In the genomic region with DNA sequence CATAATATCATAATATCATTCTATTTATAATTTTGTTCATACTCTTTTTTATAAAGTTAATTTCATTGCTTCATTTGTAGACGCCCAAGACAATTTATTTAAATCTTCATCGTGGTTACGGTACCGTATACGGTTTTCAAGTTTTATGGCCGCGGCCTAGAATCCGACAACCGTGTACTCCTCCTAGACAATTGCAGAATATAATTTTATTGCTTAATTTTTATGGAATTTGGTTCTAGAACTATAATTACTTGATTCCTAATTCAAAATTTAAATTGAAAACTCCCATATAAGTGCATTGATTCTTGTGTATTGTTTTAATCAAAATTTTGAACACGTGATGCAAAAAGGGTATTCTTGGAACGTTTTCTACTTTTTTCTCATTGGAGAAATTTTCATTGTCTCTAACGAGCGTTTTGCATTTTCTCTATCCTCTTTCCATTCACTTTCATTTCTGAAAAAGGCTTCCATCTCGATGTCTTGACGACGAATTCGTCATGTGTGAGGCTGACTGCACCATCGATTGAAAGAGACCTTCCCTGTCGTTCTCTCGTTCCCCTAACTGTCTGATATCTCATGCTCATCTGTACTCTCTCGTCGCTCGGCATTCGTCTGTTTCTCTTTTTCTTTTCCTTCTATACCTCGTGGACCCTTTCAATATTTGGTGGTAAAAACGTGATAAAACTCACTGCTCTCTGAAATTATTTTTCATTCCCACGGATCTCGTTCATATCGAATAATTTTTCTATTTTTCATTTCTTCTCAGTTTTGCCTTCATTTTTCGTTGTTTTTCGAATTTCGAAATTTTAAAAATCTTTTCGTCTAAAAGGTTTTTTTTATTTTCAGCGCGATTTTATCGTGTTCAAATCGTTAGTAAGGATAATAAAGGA, we compare ENCODE assay signal across 8 worm cellular contexts.
TF ChIP-seq lines count a peak whose summit lies in the region.

A gene (plus strand): TSS at position 840 of the 890 bp plus-strand sequence.

TF ChIP-seq in whole organism, L1 larva, 84 proteins besides CTCF, POLR2A, EP300 and RAD21 (continues in another document):
- TF ChIP-seq C34B4.2 (tag; optimal IDR thresholded peaks at IDR 0.05; lab: Kevin White, UChicago) (no peak), swsn-7 (tag; optimal IDR thresholded peaks at IDR 0.05; lab: Kevin White, UChicago) (peak; percentile 26), jun-1 (tag; optimal IDR thresholded peaks at IDR 0.05; lab: Kevin White, UChicago) (no peak), snu-23 (GFP tag; optimal IDR thresholded peaks at IDR 0.05; lab: Kevin White, UChicago) (no peak), C04F5.9 (tag; optimal IDR thresholded peaks at IDR 0.05; lab: Kevin White, UChicago) (no peak), C16A3.4 (tag; optimal IDR thresholded peaks at IDR 0.05; lab: Kevin White, UChicago) (no peak), nhr-12 (tag; optimal IDR thresholded peaks at IDR 0.05; lab: Kevin White, UChicago) (no peak), ceh-82 (tag; optimal IDR thresholded peaks at IDR 0.05; lab: Kevin White, UChicago) (no peak), ceh-90 (tag; optimal IDR thresholded peaks at IDR 0.05; lab: Kevin White, UChicago) (peak; percentile 76), unc-98 (GFP tag; IDR thresholded peaks at IDR 0.05; lab: Robert Waterston, UW) (no peak)

TF ChIP-seq in whole organism, L2 larva, 48 proteins besides CTCF, POLR2A, EP300 and RAD21 (continues in another document):
- no peak for TF ChIP-seq F13H6.1 (tag; optimal IDR thresholded peaks at IDR 0.05; lab: Kevin White, UChicago)
- TF ChIP-seq ceh-82 (tag; optimal IDR thresholded peaks at IDR 0.05; lab: Kevin White, UChicago) = no peak
- TF ChIP-seq nhr-23 (tag; optimal IDR thresholded peaks at IDR 0.05; lab: Kevin White, UChicago) = no peak
- TF ChIP-seq nhr-129 (tag; optimal IDR thresholded peaks at IDR 0.05; lab: Kevin White, UChicago) = peak; percentile 62
- no peak for TF ChIP-seq skn-1 (tag; optimal IDR thresholded peaks at IDR 0.05; lab: Kevin White, UChicago)
- no peak for TF ChIP-seq mbf-1 (tag; optimal IDR thresholded peaks at IDR 0.05; lab: Kevin White, UChicago)
- peak; percentile 3 for TF ChIP-seq fos-1 (tag; optimal IDR thresholded peaks at IDR 0.05; lab: Kevin White, UChicago)
- TF ChIP-seq sma-3 (GFP tag; optimal IDR thresholded peaks at IDR 0.05; lab: Kevin White, UChicago) = no peak
- TF ChIP-seq lin-39 (tag; optimal IDR thresholded peaks at IDR 0.05; lab: Kevin White, UChicago) = no peak
- no peak for TF ChIP-seq nhr-10 (tag; optimal IDR thresholded peaks at IDR 0.05; lab: Kevin White, UChicago)
- no peak for TF ChIP-seq elt-1 (tag; optimal IDR thresholded peaks at IDR 0.05; lab: Kevin White, UChicago)

TF ChIP-seq in whole organism, L3 larva, 47 proteins besides CTCF, POLR2A, EP300 and RAD21 (continues in another document):
- peak; percentile 21 for TF ChIP-seq elt-2 (tag; optimal IDR thresholded peaks at IDR 0.05; lab: Kevin White, UChicago)
- TF ChIP-seq sea-2 (GFP tag; optimal IDR thresholded peaks at IDR 0.05; lab: Kevin White, UChicago) = no peak
- TF ChIP-seq pha-4 (tag; optimal IDR thresholded peaks at IDR 0.05; lab: Kevin White, UChicago) = peak; percentile 3
- peak; percentile 1 for TF ChIP-seq lin-15B (tag; optimal IDR thresholded peaks at IDR 0.05; lab: Kevin White, UChicago)
- TF ChIP-seq nhr-43 (tag; optimal IDR thresholded peaks at IDR 0.05; lab: Kevin White, UChicago; ENCODE audit: poor library complexity, severe bottlenecking) = peak; percentile 15
- peak; percentile 49 for TF ChIP-seq nfya-1 (tag; optimal IDR thresholded peaks at IDR 0.05; lab: Kevin White, UChicago; ENCODE audit: insufficient read depth)
- no peak for TF ChIP-seq lin-39 (tag; optimal IDR thresholded peaks at IDR 0.05; lab: Kevin White, UChicago)
- TF ChIP-seq nhr-77 (tag; optimal IDR thresholded peaks at IDR 0.05; lab: Kevin White, UChicago) = no peak
- TF ChIP-seq ceh-9 (tag; optimal IDR thresholded peaks at IDR 0.05; lab: Kevin White, UChicago) = no peak
- peak; percentile 76 for TF ChIP-seq ceh-28 (tag; optimal IDR thresholded peaks at IDR 0.05; lab: Kevin White, UChicago)

TF ChIP-seq in whole organism, L4 larva, 104 proteins besides CTCF, POLR2A, EP300 and RAD21 (continues in another document):
- no peak for TF ChIP-seq sdz-12 (GFP tag; optimal IDR thresholded peaks at IDR 0.05; lab: Kevin White, UChicago)
- TF ChIP-seq T26A8.4 (GFP tag; IDR thresholded peaks at IDR 0.05; lab: Robert Waterston, UW) = no peak
- TF ChIP-seq F44E2.7 (GFP tag; IDR thresholded peaks at IDR 0.05; lab: Robert Waterston, UW) = no peak
- no peak for TF ChIP-seq nhr-76 (tag; optimal IDR thresholded peaks at IDR 0.05; lab: Kevin White, UChicago)
- TF ChIP-seq lsy-2 (tag; optimal IDR thresholded peaks at IDR 0.05; lab: Kevin White, UChicago) = peak in 1 of 2 experiments; percentile 36
- no peak for TF ChIP-seq nhr-11 (tag; optimal IDR thresholded peaks at IDR 0.05; lab: Kevin White, UChicago)
- peak; percentile 95 for TF ChIP-seq hlh-30 (tag; optimal IDR thresholded peaks at IDR 0.05; lab: Kevin White, UChicago; ENCODE audit: insufficient read depth)
- no peak for TF ChIP-seq T20F7.1 (GFP tag; optimal IDR thresholded peaks at IDR 0.05; lab: Kevin White, UChicago)
- TF ChIP-seq F37D6.2 (tag; optimal IDR thresholded peaks at IDR 0.05; lab: Kevin White, UChicago) = no peak
- no peak for TF ChIP-seq jun-1 (tag; optimal IDR thresholded peaks at IDR 0.05; lab: Kevin White, UChicago)
- TF ChIP-seq ceh-82 (tag; optimal IDR thresholded peaks at IDR 0.05; lab: Kevin White, UChicago) = no peak

TF ChIP-seq in whole organism, late embryonic, 69 proteins besides CTCF, POLR2A, EP300 and RAD21 (continues in another document):
- no peak for TF ChIP-seq elt-2 (tag; optimal IDR thresholded peaks at IDR 0.05; lab: Kevin White, UChicago)
- TF ChIP-seq hlh-8 (tag; optimal IDR thresholded peaks at IDR 0.05; lab: Kevin White, UChicago) = no peak
- no peak for TF ChIP-seq fkh-10 (GFP tag; optimal IDR thresholded peaks at IDR 0.05; lab: Kevin White, UChicago)
- peak; percentile 41 for TF ChIP-seq tbx-7 (tag; optimal IDR thresholded peaks at IDR 0.05; lab: Kevin White, UChicago)
- peak; percentile 88 for TF ChIP-seq hlh-30 (tag; optimal IDR thresholded peaks at IDR 0.05; lab: Kevin White, UChicago; ENCODE audit: insufficient read depth)
- peak; percentile 21 for TF ChIP-seq zip-5 (tag; optimal IDR thresholded peaks at IDR 0.05; lab: Kevin White, UChicago)
- TF ChIP-seq ets-4 (tag; optimal IDR thresholded peaks at IDR 0.05; lab: Kevin White, UChicago) = peak; percentile 3
- peak; percentile 50 for TF ChIP-seq ceh-31 (tag; optimal IDR thresholded peaks at IDR 0.05; lab: Kevin White, UChicago)
- peak; percentile 35 for TF ChIP-seq ceh-2 (tag; optimal IDR thresholded peaks at IDR 0.05; lab: Kevin White, UChicago)
- TF ChIP-seq ceh-22 (tag; optimal IDR thresholded peaks at IDR 0.05; lab: Kevin White, UChicago) = no peak
- no peak for TF ChIP-seq unc-42 (tag; optimal IDR thresholded peaks at IDR 0.05; lab: Kevin White, UChicago)

TF ChIP-seq in whole organism, midembryonic, 9 proteins besides CTCF, POLR2A, EP300 and RAD21:
- TF ChIP-seq T22C8.4 (GFP tag; IDR thresholded peaks at IDR 0.05; lab: Robert Waterston, UW) (peak; percentile 73), cog-1 (tag; optimal IDR thresholded peaks at IDR 0.05; lab: Kevin White, UChicago) (no peak), tab-1 (GFP tag; IDR thresholded peaks at IDR 0.05; lab: Robert Waterston, UW) (no peak), ztf-23 (GFP tag; IDR thresholded peaks at IDR 0.05; lab: Robert Waterston, UW) (no peak)

TF ChIP-seq in whole organism, mixed stage, embryonic, 35 proteins besides CTCF, POLR2A, EP300 and RAD21:
- TF ChIP-seq blmp-1 (tag; optimal IDR thresholded peaks at IDR 0.05; lab: Kevin White, UChicago) = no peak
- peak; percentile 8 for TF ChIP-seq unc-120 (tag; optimal IDR thresholded peaks at IDR 0.05; lab: Kevin White, UChicago; ENCODE audit: poor library complexity, severe bottlenecking)
- peak; percentile 61 for TF ChIP-seq lsy-2 (tag; optimal IDR thresholded peaks at IDR 0.05; lab: Kevin White, UChicago)

TF ChIP-seq in whole organism, young adult, 124 proteins besides CTCF, POLR2A, EP300 and RAD21 (continues in another document):
- TF ChIP-seq hmg-20 (GFP tag; IDR thresholded peaks at IDR 0.05; lab: Robert Waterston, UW) = no peak
- no peak for TF ChIP-seq tbp1 (GFP tag; optimal IDR thresholded peaks at IDR 0.05; lab: Kevin White, UChicago)
- no peak for TF ChIP-seq mel-28 (tag; optimal IDR thresholded peaks at IDR 0.05; lab: Kevin White, UChicago; ENCODE audit: borderline replicate concordance)
- no peak for TF ChIP-seq ccch-3 (GFP tag; optimal IDR thresholded peaks at IDR 0.05; lab: Kevin White, UChicago)
- TF ChIP-seq F37B4.10 (GFP tag; IDR thresholded peaks at IDR 0.05; lab: Robert Waterston, UW) = no peak
- no peak for TF ChIP-seq somi-1 (GFP tag; optimal IDR thresholded peaks at IDR 0.05; lab: Kevin White, UChicago)
- TF ChIP-seq C17E4.6 (GFP tag; IDR thresholded peaks at IDR 0.05; lab: Robert Waterston, UW) = no peak
- TF ChIP-seq let-607 (tag; optimal IDR thresholded peaks at IDR 0.05; lab: Kevin White, UChicago) = no peak
- TF ChIP-seq T26A5.8 (tag; optimal IDR thresholded peaks at IDR 0.05; lab: Kevin White, UChicago) = no peak
- TF ChIP-seq hmg-1.2 (GFP tag; IDR thresholded peaks at IDR 0.05; lab: Robert Waterston, UW) = peak; percentile 97
- no peak for TF ChIP-seq bed-2 (GFP tag; IDR thresholded peaks at IDR 0.05; lab: Robert Waterston, UW)
- TF ChIP-seq F23B12.7 (tag; optimal IDR thresholded peaks at IDR 0.05; lab: Kevin White, UChicago; ENCODE audit: insufficient read depth) = no peak
- no peak for TF ChIP-seq cebp-1 (GFP tag; IDR thresholded peaks at IDR 0.05; lab: Robert Waterston, UW)
- peak; percentile 41 for TF ChIP-seq cebp-1 (tag; optimal IDR thresholded peaks at IDR 0.05; lab: Kevin White, UChicago)
- no peak for TF ChIP-seq aptf-3 (GFP tag; IDR thresholded peaks at IDR 0.05; lab: Robert Waterston, UW)
- no peak for TF ChIP-seq ekl-4 (GFP tag; IDR thresholded peaks at IDR 0.05; lab: Robert Waterston, UW)
- 0 out of 2 replicates have a peak, but pooled peaks have one; percentile 39 for TF ChIP-seq dox-1 (GFP tag; IDR thresholded peaks at IDR 0.05; lab: Robert Waterston, UW)
- TF ChIP-seq F10E7.11 (tag; optimal IDR thresholded peaks at IDR 0.05; lab: Kevin White, UChicago) = no peak
- TF ChIP-seq rec-8 (tag; optimal IDR thresholded peaks at IDR 0.05; lab: Kevin White, UChicago) = no peak
- TF ChIP-seq gei-17 (GFP tag; optimal IDR thresholded peaks at IDR 0.05; lab: Kevin White, UChicago) = no peak
- TF ChIP-seq snpc-3.4 (tag; optimal IDR thresholded peaks at IDR 0.05; lab: Kevin White, UChicago) = no peak
- no peak for TF ChIP-seq Y95B8A.8 (GFP tag; IDR thresholded peaks at IDR 0.05; lab: Robert Waterston, UW)
- no peak for TF ChIP-seq ceh-91 (GFP tag; IDR thresholded peaks at IDR 0.05; lab: Robert Waterston, UW)
- no peak for TF ChIP-seq B0035.1 (tag; optimal IDR thresholded peaks at IDR 0.05; lab: Kevin White, UChicago)
- no peak for TF ChIP-seq C06A6.2 (GFP tag; conservative IDR thresholded peaks at IDR 0.05; lab: Robert Waterston, UW)
- no peak for TF ChIP-seq fkh-3 (tag; optimal IDR thresholded peaks at IDR 0.05; lab: Kevin White, UChicago)
- peak; percentile 22 for TF ChIP-seq unc-130 (GFP tag; optimal IDR thresholded peaks at IDR 0.05; lab: Kevin White, UChicago)
